Worm (Caenorhabditis elegans) whole organism, L4 larva: ENCODE measurements around the gene srw-2.
A peak's percentile ranks its signal among the peaks of the same experiment; 100 is the strongest.

Experiments
- F10B5.3 ChIP-seq: sonication (generic microtip); optimal IDR thresholded peaks from 2 replicates; lab custom pipeline; 2016; ENCODE audit warnings: mild to moderate bottlenecking, missing genetic modification characterization, missing compliant biosample characterization
- F44E2.7 ChIP-seq: fragments of 200-800 bp; sonication (Bioruptor generic); IDR thresholded peaks from 2 replicates; pipeline ENCODE4 v2.1.2; 2022; ENCODE audit warnings: missing genetic modification characterization, missing compliant biosample characterization
- T20F7.1 ChIP-seq: fragments of 200-800 bp; sonication (Bioruptor generic); optimal IDR thresholded peaks from 2 replicates; lab custom pipeline; 2018; ENCODE audit warnings: mild to moderate bottlenecking, missing genetic modification characterization, missing compliant biosample characterization
- T26A8.4 ChIP-seq: fragments of 200-800 bp; sonication (Bioruptor generic); IDR thresholded peaks from 2 replicates; pipeline ENCODE4 v1.3.6; 2022; ENCODE audit warnings: missing genetic modification characterization, missing compliant biosample characterization
- Y5F2A.4 ChIP-seq: fragments of 200-800 bp; sonication (Bioruptor generic); optimal IDR thresholded peaks from 2 replicates; lab custom pipeline; 2018; ENCODE audit warnings: mild to moderate bottlenecking, missing genetic modification characterization, missing compliant biosample characterization
- Y75B8A.6 ChIP-seq: fragments of 200-800 bp; sonication (Bioruptor generic); IDR thresholded peaks from 2 replicates; pipeline ENCODE4 v1.3.6; 2022; ENCODE audit warnings: missing genetic modification reagents, missing genetic modification characterization, missing compliant biosample characterization
- ZK337.2 ChIP-seq: fragments of 200-800 bp; sonication (Bioruptor generic); IDR thresholded peaks from 2 replicates; pipeline ENCODE4 v1.3.6; 2022; ENCODE audit warnings: missing genetic modification reagents, missing genetic modification characterization, missing compliant biosample characterization
- aha-1 ChIP-seq: fragments of 150-350 bp; peaks from one replicate; lab custom pipeline; 2014; ENCODE audit warnings: missing biosample characterization, missing genetic modification characterization
- aly-2 ChIP-seq: sonication (generic microtip); optimal IDR thresholded peaks from 2 replicates; lab custom pipeline; 2018; ENCODE audit warnings: missing biosample characterization, missing genetic modification characterization
- attf-4 ChIP-seq: sonication (generic microtip); optimal IDR thresholded peaks from 3 replicates; lab custom pipeline; 2017; ENCODE audit warnings: missing biosample characterization, missing genetic modification characterization
- ceh-32 ChIP-seq: sonication (generic microtip); optimal IDR thresholded peaks from 2 replicates; lab custom pipeline; 2016; ENCODE audit warnings: mild to moderate bottlenecking, missing genetic modification characterization, missing compliant biosample characterization; ENCODE audit not compliant: poor library complexity
- ces-1 ChIP-seq: fragments of 150-350 bp; sonication (generic microtip); optimal IDR thresholded peaks from 4 replicates; lab custom pipeline; 2014; ENCODE audit warnings: missing biosample characterization, missing genetic modification reagents, missing genetic modification characterization
- ctbp-1 ChIP-seq: fragments of 200-800 bp; sonication (Bioruptor generic); IDR thresholded peaks from 2 replicates; pipeline ENCODE4 v1.3.6; 2022; ENCODE audit warnings: missing genetic modification reagents, missing genetic modification characterization, missing compliant biosample characterization
- daf-16 ChIP-seq, 3 experiments: sonication (generic microtip); optimal IDR thresholded peaks; 2 replicates each; lab custom pipeline; 2016 to 2017; ENCODE audit warnings: missing genetic modification characterization in 3 of 3, missing genetic modification reagents in 3 of 3, mild to moderate bottlenecking in 2 of 3, missing compliant biosample characterization in 2 of 3, missing biosample characterization in 1 of 3, moderate library complexity in 1 of 3
- daf-8 ChIP-seq: fragments of 200-800 bp; sonication (Bioruptor generic); IDR thresholded peaks from 2 replicates; pipeline ENCODE4 v1.3.6; 2022; ENCODE audit warnings: missing genetic modification characterization, missing compliant biosample characterization
- dmd-6 ChIP-seq: fragments of 200-800 bp; sonication (Bioruptor generic); IDR thresholded peaks from 2 replicates; pipeline ENCODE4 v1.3.6; 2022; ENCODE audit warnings: missing genetic modification reagents, missing genetic modification characterization, missing compliant biosample characterization
- dmd-8 ChIP-seq: fragments of 200-800 bp; sonication (Bioruptor generic); IDR thresholded peaks from 2 replicates; pipeline ENCODE4 v1.3.6; 2022; ENCODE audit warnings: missing genetic modification characterization, missing compliant biosample characterization
- dve-1 ChIP-seq: sonication (generic microtip); optimal IDR thresholded peaks from 2 replicates; lab custom pipeline; 2017; ENCODE audit warnings: antibody characterized with exemption, mild to moderate bottlenecking, missing genetic modification characterization, missing compliant biosample characterization; ENCODE audit not compliant: insufficient read depth
- gei-8 ChIP-seq: fragments of 200-800 bp; sonication (Bioruptor generic); optimal IDR thresholded peaks from 2 replicates; lab custom pipeline; 2018; ENCODE audit warnings: mild to moderate bottlenecking, missing genetic modification characterization, missing compliant biosample characterization
- hlh-11 ChIP-seq: fragments of 200-800 bp; sonication (Bioruptor generic); optimal IDR thresholded peaks from 2 replicates; lab custom pipeline; 2018; ENCODE audit warnings: mild to moderate bottlenecking, missing genetic modification characterization, missing compliant biosample characterization
- lin-38 ChIP-seq: fragments of 200-800 bp; sonication (Bioruptor generic); IDR thresholded peaks from 2 replicates; pipeline ENCODE4 v1.3.6; 2022; ENCODE audit warnings: missing genetic modification reagents, missing genetic modification characterization, missing compliant biosample characterization
- lin-39 ChIP-seq: fragments of 150-350 bp; optimal IDR thresholded peaks from 2 replicates; lab custom pipeline; 2014; ENCODE audit warnings: missing biosample characterization, missing genetic modification reagents, missing genetic modification characterization
- mdl-1 ChIP-seq, 2 experiments: fragments of 150-350 bp in 1 of 2; sonication (generic microtip) in 1 of 2; optimal IDR thresholded peaks; 2 replicates each; lab custom pipeline; 2014 to 2017; ENCODE audit warnings: missing biosample characterization in 2 of 2, missing genetic modification characterization in 2 of 2
- mep-1 ChIP-seq: fragments of 150-350 bp; sonication (generic microtip); optimal IDR thresholded peaks from 3 replicates; lab custom pipeline; 2014; ENCODE audit warnings: missing biosample characterization, missing genetic modification characterization
- nhr-10 ChIP-seq: fragments of 150-350 bp; optimal IDR thresholded peaks from 2 replicates; lab custom pipeline; 2014; ENCODE audit warnings: missing biosample characterization, missing genetic modification characterization
- nhr-102 ChIP-seq: sonication (generic microtip); optimal IDR thresholded peaks from 2 replicates; lab custom pipeline; 2016; ENCODE audit warnings: mild to moderate bottlenecking, missing genetic modification characterization, moderate library complexity, missing compliant biosample characterization
- nhr-11 ChIP-seq: fragments of 150-350 bp; optimal IDR thresholded peaks from 2 replicates; lab custom pipeline; 2014; ENCODE audit warnings: missing biosample characterization, missing genetic modification characterization
- nhr-237 ChIP-seq: sonication (generic microtip); optimal IDR thresholded peaks from 2 replicates; lab custom pipeline; 2017; ENCODE audit warnings: missing biosample characterization, missing genetic modification characterization
- nhr-28 ChIP-seq: fragments of 150-350 bp; optimal IDR thresholded peaks from 2 replicates; lab custom pipeline; 2014; ENCODE audit warnings: missing biosample characterization, missing genetic modification characterization
- nhr-42 ChIP-seq: fragments of 200-800 bp; sonication (Bioruptor generic); IDR thresholded peaks from 2 replicates; pipeline ENCODE4 v1.3.6; 2022; ENCODE audit warnings: missing genetic modification characterization, missing compliant biosample characterization
- nhr-48 ChIP-seq: sonication (generic microtip); optimal IDR thresholded peaks from 2 replicates; lab custom pipeline; 2016; ENCODE audit warnings: mild to moderate bottlenecking, missing genetic modification characterization, missing compliant biosample characterization
- php-3 ChIP-seq: fragments of 200-800 bp; sonication (Bioruptor generic); IDR thresholded peaks from 2 replicates; pipeline ENCODE4 v1.3.6; 2022; ENCODE audit warnings: missing genetic modification reagents, missing genetic modification characterization, missing compliant biosample characterization
- pqm-1 ChIP-seq: sonication (generic microtip); optimal IDR thresholded peaks from 2 replicates; lab custom pipeline; 2017; ENCODE audit warnings: missing biosample characterization, missing genetic modification characterization
- sdz-12 ChIP-seq: fragments of 200-800 bp; sonication (Bioruptor generic); optimal IDR thresholded peaks from 2 replicates; lab custom pipeline; 2018; ENCODE audit warnings: mild to moderate bottlenecking, missing genetic modification characterization, missing compliant biosample characterization
- snpc-1.2 ChIP-seq: fragments of 200-800 bp; sonication (Bioruptor generic); IDR thresholded peaks from 2 replicates; pipeline ENCODE4 v1.3.6; 2022; ENCODE audit warnings: missing genetic modification reagents, missing genetic modification characterization, missing compliant biosample characterization
- spr-1 ChIP-seq: sonication (generic microtip); optimal IDR thresholded peaks from 2 replicates; lab custom pipeline; 2016; ENCODE audit warnings: mild to moderate bottlenecking, missing genetic modification characterization, missing compliant biosample characterization
- spr-3 ChIP-seq: fragments of 200-800 bp; sonication (Bioruptor generic); optimal IDR thresholded peaks from 2 replicates; lab custom pipeline; 2018; ENCODE audit warnings: mild to moderate bottlenecking, missing genetic modification characterization, missing compliant biosample characterization
- tra-1 ChIP-seq: fragments of 200-800 bp; sonication (Bioruptor generic); IDR thresholded peaks from 2 replicates; pipeline ENCODE4 v1.3.6; 2022; ENCODE audit warnings: missing genetic modification reagents, missing genetic modification characterization, missing compliant biosample characterization
- unc-62 ChIP-seq, 3 experiments: fragments of 150-350 bp in 1 of 3; sonication (generic microtip); optimal IDR thresholded peaks in 2 of 3; peaks in 1 of 3; 1 replicate in 1 of 3; 2 replicates in 2 of 3; lab custom pipeline; 2014 to 2017; ENCODE audit warnings: missing biosample characterization in 3 of 3, missing genetic modification characterization in 3 of 3, missing genetic modification reagents in 3 of 3, missing genotype in 1 of 3
- zag-1 ChIP-seq: fragments of 150-350 bp; optimal IDR thresholded peaks from 2 replicates; lab custom pipeline; 2014; ENCODE audit warnings: missing biosample characterization, missing genetic modification characterization
- zip-2 ChIP-seq: fragments of 150-350 bp; optimal IDR thresholded peaks from 2 replicates; lab custom pipeline; 2014; ENCODE audit warnings: missing biosample characterization, missing genetic modification characterization

The srw-2 gene

DNA sequence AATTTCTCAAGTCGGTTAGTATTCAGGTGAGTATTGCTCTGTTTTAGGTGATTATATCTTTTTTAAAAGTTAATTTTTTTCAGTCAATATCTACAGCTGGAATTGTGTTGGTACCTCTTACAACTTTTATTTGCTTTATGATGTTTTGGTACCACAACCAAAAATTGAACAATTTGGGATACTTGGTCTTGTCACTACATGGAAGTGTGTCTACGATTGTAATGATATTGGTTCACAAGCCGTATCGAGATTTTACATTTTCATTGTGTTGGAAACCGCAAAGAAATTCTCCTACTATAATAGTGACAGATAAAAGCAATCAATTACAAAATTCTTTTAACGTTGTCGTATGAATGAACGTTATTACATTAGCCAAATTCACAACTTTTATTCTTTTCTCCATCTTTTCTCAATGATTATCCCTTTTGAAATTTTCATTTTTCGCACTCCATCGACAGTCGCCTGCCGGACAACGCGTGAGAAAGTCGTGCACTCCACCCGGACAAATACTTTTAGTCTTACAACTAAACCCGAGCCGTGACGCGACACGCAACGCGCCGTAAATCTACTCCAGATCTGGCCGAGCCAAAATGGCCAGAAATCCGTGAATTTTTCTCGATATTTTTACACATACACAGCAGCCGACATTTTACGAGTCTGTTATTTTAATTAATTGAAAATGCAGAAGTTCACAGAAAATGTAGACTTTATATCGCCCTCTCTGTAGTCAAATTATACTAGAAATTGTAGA, 41.3 kb downstream of the srw-2 start:
- TF ChIP-seq daf-16 (GFP tag; optimal IDR thresholded peaks at IDR 0.05; lab: Kevin White, UChicago) (no peak), daf-16 (tag; optimal IDR thresholded peaks at IDR 0.05; lab: Kevin White, UChicago) (no peak), mdl-1 (tag; optimal IDR thresholded peaks at IDR 0.05; lab: Kevin White, UChicago) (no peak), dmd-8 (GFP tag; lab: Robert Waterston, UW) (peak; percentile 52; the same call in 1 of the 2 replicates), lin-38 (peak; percentile 53), snpc-1.2 (GFP tag; lab: Robert Waterston, UW) (no peak), nhr-28 (tag; lab: Kevin White, UChicago) (no peak), sdz-12 (GFP tag; lab: Kevin White, UChicago) (no peak), nhr-11 (no peak), nhr-102 (tag; lab: Kevin White, UChicago) (peak; percentile 17), aha-1 (tag; lab: Kevin White, UChicago) (peak; percentile 95), nhr-48 (no peak), hlh-11 (tag; lab: Kevin White, UChicago) (peak; percentile 30), dmd-6 (GFP tag; lab: Robert Waterston, UW) (peak; percentile 31), nhr-237 (tag; lab: Kevin White, UChicago) (no peak), tra-1 (peak; percentile 42; the same call in 1 of the 2 replicates), T26A8.4 (GFP tag; lab: Robert Waterston, UW) (peak; percentile 31; the same call in 1 of the 2 replicates), nhr-10 (tag; lab: Kevin White, UChicago) (no peak), ctbp-1 (GFP tag; lab: Robert Waterston, UW) (0 out of 2 replicates have a peak, but pooled peaks have one; percentile 31)

- TF ChIP-seq nhr-102 (tag; lab: Kevin White, UChicago) (peak; percentile 17), ZK337.2 (no peak), F44E2.7 (0 out of 2 replicates have a peak, but pooled peaks have one; percentile 18), unc-62 (GFP tag; optimal IDR thresholded peaks at IDR 0.05 in 1 of 2; lab: Kevin White, UChicago) (peak in 1 of 2 experiments; percentile 88), unc-62 (tag; optimal IDR thresholded peaks at IDR 0.05; lab: Kevin White, UChicago) (no peak)
Observed at ce11 chrV:2872947-2873346, 42.3 kb downstream of the srw-2 start.

DNA sequence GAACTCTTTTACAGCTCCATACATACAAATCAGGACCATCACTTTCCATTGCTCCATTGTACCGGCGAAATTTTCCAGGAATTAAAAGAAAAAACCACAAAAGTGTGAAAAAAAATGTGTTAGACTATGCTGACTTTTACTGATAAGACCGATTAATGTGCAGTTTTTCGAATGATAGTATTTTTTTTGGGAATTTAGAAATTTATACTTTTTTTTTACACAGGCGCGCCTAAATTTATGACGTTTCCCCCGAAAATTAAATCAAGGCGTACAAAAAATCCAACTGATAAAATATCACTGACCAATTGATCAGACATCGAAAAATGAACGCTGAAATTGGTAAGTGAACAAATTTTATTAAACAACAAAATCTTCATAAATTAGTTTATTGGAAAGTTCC, 44.7 kb downstream of the srw-2 start, which contains the start of gene folt-2:
TSS of gene folt-2 (minus strand) at position 179 of the 400 bp plus-strand sequence.
- TF ChIP-seq php-3 = peak; percentile 56; the same call in 1 of the 2 replicates
- peak; percentile 74 for TF ChIP-seq dve-1 (tag; lab: Kevin White, UChicago)
- no peak for TF ChIP-seq zag-1 (tag; lab: Kevin White, UChicago)
- no peak for TF ChIP-seq daf-16 (GFP tag; optimal IDR thresholded peaks at IDR 0.05; lab: Kevin White, UChicago)
- TF ChIP-seq daf-16 (tag; optimal IDR thresholded peaks at IDR 0.05; lab: Kevin White, UChicago) = peak; percentile 48
- no peak for TF ChIP-seq snpc-1.2 (GFP tag; lab: Robert Waterston, UW)
- TF ChIP-seq mep-1 (tag; lab: Kevin White, UChicago) = peak; percentile 16
- no peak for TF ChIP-seq daf-8 (GFP tag; lab: Robert Waterston, UW)
- no peak for TF ChIP-seq gei-8 (GFP tag; lab: Kevin White, UChicago)
- TF ChIP-seq ctbp-1 (GFP tag; lab: Robert Waterston, UW) = no peak
- no peak for TF ChIP-seq unc-62 (GFP tag; optimal IDR thresholded peaks at IDR 0.05 in 1 of 2; lab: Kevin White, UChicago)
- no peak for TF ChIP-seq unc-62 (tag; optimal IDR thresholded peaks at IDR 0.05; lab: Kevin White, UChicago)
- no peak for TF ChIP-seq zip-2 (tag; lab: Kevin White, UChicago)
- TF ChIP-seq F10B5.3 (tag; lab: Kevin White, UChicago) = no peak
- no peak for TF ChIP-seq ces-1 (GFP tag; lab: Kevin White, UChicago)
- peak; percentile 37 for TF ChIP-seq hlh-11 (tag; lab: Kevin White, UChicago)
- no peak for TF ChIP-seq T20F7.1 (GFP tag; lab: Kevin White, UChicago)
- TF ChIP-seq lin-39 (tag; lab: Kevin White, UChicago) = no peak
- peak; percentile 25 for TF ChIP-seq pqm-1
- TF ChIP-seq nhr-42 (GFP tag; lab: Robert Waterston, UW) = no peak
- TF ChIP-seq Y5F2A.4 (GFP tag; lab: Kevin White, UChicago) = no peak
- no peak for TF ChIP-seq ceh-32
- TF ChIP-seq attf-4 = no peak
- TF ChIP-seq spr-3 (GFP tag; lab: Kevin White, UChicago) = no peak
- TF ChIP-seq spr-1 = no peak
- no peak for TF ChIP-seq aly-2 (tag; lab: Kevin White, UChicago)
- no peak for TF ChIP-seq Y75B8A.6 (GFP tag; lab: Robert Waterston, UW)
- peak; percentile 72 for TF ChIP-seq dmd-6 (GFP tag; lab: Robert Waterston, UW)
